Worm (Caenorhabditis elegans): ENCODE data around the gene slc-25A29.

The slc-25A29 gene

ce11 chrV:14687106-14687964 lies 29.4 kb upstream of the slc-25A29 start (continued):
- TF ChIP-seq sox-4 (tag; optimal IDR thresholded peaks at IDR 0.05) (no peak), dpl-1 (GFP tag; optimal IDR thresholded peaks at IDR 0.05) (no peak)

ce11 chrV:14686231-14687105 lies 28.5 kb upstream of the slc-25A29 start:
- TF ChIP-seq nhr-84 (tag; optimal IDR thresholded peaks at IDR 0.05): peak; percentile 70
- TF ChIP-seq ztf-4 (tag; optimal IDR thresholded peaks at IDR 0.05): peak; percentile 18
- TF ChIP-seq nhr-12 (tag; optimal IDR thresholded peaks at IDR 0.05): no peak
- peak in 1 of 2 experiments; percentile 18 for TF ChIP-seq ztf-11 (tag; optimal IDR thresholded peaks at IDR 0.05)
- peak; percentile 100 for TF ChIP-seq alr-1 (tag; optimal IDR thresholded peaks at IDR 0.05; ENCODE audit: borderline replicate concordance)
- TF ChIP-seq nhr-85 (tag): peak; percentile 50
- TF ChIP-seq efl-3 (GFP tag; optimal IDR thresholded peaks at IDR 0.05): no peak
- TF ChIP-seq ceh-63 (GFP tag; optimal IDR thresholded peaks at IDR 0.05): peak; percentile 50
- no peak for TF ChIP-seq ceh-88 (GFP tag; IDR thresholded peaks at IDR 0.05)
- TF ChIP-seq skn-1 (tag; optimal IDR thresholded peaks at IDR 0.05): peak; percentile 20
- peak; percentile 85 for TF ChIP-seq ama-1 (optimal IDR thresholded peaks at IDR 0.05)
- TF ChIP-seq elt-2 (tag; optimal IDR thresholded peaks at IDR 0.05): peak; percentile 3
- no peak for TF ChIP-seq sup-37 (GFP tag; optimal IDR thresholded peaks at IDR 0.05)
- TF ChIP-seq lin-14 (GFP tag; optimal IDR thresholded peaks at IDR 0.05): peak; percentile 5
- no peak for TF ChIP-seq F16B12.6 (tag; optimal IDR thresholded peaks at IDR 0.05)
- no peak for TF ChIP-seq efl-1 (optimal IDR thresholded peaks at IDR 0.05)
- TF ChIP-seq efl-1 (GFP tag; optimal IDR thresholded peaks at IDR 0.05 in 1 of 2): peak in 1 of 2 experiments; percentile 11
- no peak for TF ChIP-seq unc-130 (tag; optimal IDR thresholded peaks at IDR 0.05)
- peak; percentile 26 for TF ChIP-seq mep-1 (tag; optimal IDR thresholded peaks at IDR 0.05)
- no peak for TF ChIP-seq fkh-8 (tag; optimal IDR thresholded peaks at IDR 0.05)
- peak; percentile 26 for TF ChIP-seq rnt-1 (tag; optimal IDR thresholded peaks at IDR 0.05)

- TF ChIP-seq fkh-10 (GFP tag; optimal IDR thresholded peaks at IDR 0.05) (peak; percentile 97), F16B12.6 (tag; optimal IDR thresholded peaks at IDR 0.05) (peak; percentile 26), Y116A8C.19 (tag; optimal IDR thresholded peaks at IDR 0.05; ENCODE audit: borderline replicate concordance) (peak; percentile 97), pax-3 (tag; optimal IDR thresholded peaks at IDR 0.05) (peak; percentile 100), nhr-77 (tag; optimal IDR thresholded peaks at IDR 0.05) (peak; percentile 99), mep-1 (tag; optimal IDR thresholded peaks at IDR 0.05) (peak; percentile 98), alr-1 (tag; optimal IDR thresholded peaks at IDR 0.05; ENCODE audit: borderline replicate concordance) (no peak), mdl-1 (tag; optimal IDR thresholded peaks at IDR 0.05) (peak in 1 of 2 experiments; percentile 90), elt-3 (tag; optimal IDR thresholded peaks at IDR 0.05) (peak in 4 of 6 experiments; percentile 12 to 99 (median 89)), snu-23 (GFP tag; optimal IDR thresholded peaks at IDR 0.05) (peak; percentile 99), tbx-2 (tag; optimal IDR thresholded peaks at IDR 0.05) (peak; percentile 100), fkh-4 (tag; optimal IDR thresholded peaks at IDR 0.05; ENCODE audit: borderline replicate concordance) (peak; percentile 99), dsc-1 (tag; optimal IDR thresholded peaks at IDR 0.05) (peak; percentile 99), lin-15B (tag; optimal IDR thresholded peaks at IDR 0.05) (peak; percentile 99), nhr-12 (tag; optimal IDR thresholded peaks at IDR 0.05) (peak; percentile 74), zag-1 (tag; optimal IDR thresholded peaks at IDR 0.05) (peak; percentile 93), lin-35 (GFP tag; optimal IDR thresholded peaks at IDR 0.05) (peak; percentile 91 to 92), nhr-47 (tag; optimal IDR thresholded peaks at IDR 0.05) (peak; percentile 99), ets-5 (GFP tag; IDR thresholded peaks at IDR 0.05) (no peak), nhr-85 (tag) (peak; percentile 99), ces-1 (GFP tag; optimal IDR thresholded peaks at IDR 0.05) (no peak), nhr-20 (tag; optimal IDR thresholded peaks at IDR 0.05) (peak; percentile 99), nhr-11 (tag; optimal IDR thresholded peaks at IDR 0.05) (peak; percentile 95), nhr-84 (tag; optimal IDR thresholded peaks at IDR 0.05) (peak; percentile 49), nhr-71 (tag; optimal IDR thresholded peaks at IDR 0.05) (peak; percentile 100), C34B4.2 (tag; optimal IDR thresholded peaks at IDR 0.05) (peak; percentile 89), aha-1 (tag; optimal IDR thresholded peaks at IDR 0.05) (peak; percentile 94), nhr-28 (tag; optimal IDR thresholded peaks at IDR 0.05) (peak; percentile 72)
These were observed 27.6 kb upstream of the slc-25A29 start, which contains the start of gene C47E8.4 for ce11 chrV:14685435-14686058. C47E8.4 (minus strand) TSS chrV:14685485.

Data from whole organism, L1 larva.